Fruit fly (Drosophila melanogaster) whole organism, embryonic: ENCODE data around the gene CG14329.

Experiments used
- Bdp1 ChIP-seq: fragments of 200-800 bp; sonication (Bioruptor generic); optimal IDR thresholded peaks from 3 replicates; lab custom pipeline; 2016; ENCODE audit warnings: missing biosample characterization, missing genetic modification characterization
- Bgb ChIP-seq: fragments of 200-800 bp; sonication (Bioruptor generic); IDR thresholded peaks from 2 replicates; pipeline ENCODE4 v1.3.6; 2022; ENCODE audit warnings: missing biosample characterization, missing genetic modification characterization; ENCODE audit not compliant: partially characterized antibody
- CG11085 ChIP-seq: fragments of 200-800 bp; sonication (Bioruptor generic); IDR thresholded peaks from 2 replicates; pipeline ENCODE4 v1.3.6; 2022; ENCODE audit warnings: missing biosample characterization, missing genetic modification characterization
- CG11504 ChIP-seq: fragments of 200-800 bp; sonication (Bioruptor generic); optimal IDR thresholded peaks from 3 replicates; lab custom pipeline; 2019; ENCODE audit warnings: missing biosample characterization, mild to moderate bottlenecking, missing genetic modification characterization, moderate library complexity
- CG13287 ChIP-seq: fragments of 200-800 bp; sonication (Bioruptor generic); IDR thresholded peaks from 2 replicates; pipeline ENCODE4 v1.3.6; 2022; ENCODE audit warnings: missing biosample characterization, missing genetic modification characterization; ENCODE audit not compliant: partially characterized antibody
- CG16813 ChIP-seq: fragments of 200-800 bp; sonication (Bioruptor generic); IDR thresholded peaks from 3 replicates; pipeline ENCODE4 v1.3.6; 2022; ENCODE audit warnings: missing biosample characterization, missing genetic modification characterization; ENCODE audit not compliant: partially characterized antibody
- CG17612 ChIP-seq: fragments of 200-800 bp; sonication (Bioruptor generic); IDR thresholded peaks from 2 replicates; pipeline ENCODE4 v1.3.6; 2022; ENCODE audit warnings: missing biosample characterization, missing genetic modification characterization
- CG31441 ChIP-seq: fragments of 200-800 bp; sonication (Bioruptor generic); IDR thresholded peaks from 2 replicates; pipeline ENCODE4 v1.3.6; 2022; ENCODE audit warnings: missing biosample characterization, missing genetic modification characterization
- CG34224 ChIP-seq: fragments of 200-800 bp; sonication (Bioruptor generic); IDR thresholded peaks from 3 replicates; pipeline ENCODE4 v1.3.6; 2022; ENCODE audit warnings: missing biosample characterization, missing genetic modification characterization; ENCODE audit not compliant: partially characterized antibody
- CG6254 ChIP-seq: fragments of 200-800 bp; sonication (Bioruptor generic); optimal IDR thresholded peaks from 3 replicates; lab custom pipeline; 2017; ENCODE audit warnings: mild to moderate bottlenecking, missing biosample characterization, missing genetic modification reagents, missing genetic modification characterization
- CG8388 ChIP-seq: fragments of 200-800 bp; sonication (Bioruptor generic); optimal IDR thresholded peaks from 2 replicates; lab custom pipeline; 2019; ENCODE audit warnings: missing biosample characterization, mild to moderate bottlenecking, missing genetic modification characterization, moderate library complexity
- CG9609 ChIP-seq: fragments of 200-800 bp; sonication (Bioruptor generic); optimal IDR thresholded peaks from 3 replicates; lab custom pipeline; 2016; ENCODE audit warnings: missing biosample characterization, missing genetic modification characterization
- Dip2 ChIP-seq: fragments of 200-800 bp; sonication (Bioruptor generic); IDR thresholded peaks from 2 replicates; pipeline ENCODE4 v1.3.6; 2022; ENCODE audit warnings: missing biosample characterization, missing genetic modification characterization
- Gug ChIP-seq: fragments of 200-800 bp; sonication (Bioruptor generic); IDR thresholded peaks from 4 replicates; pipeline ENCODE4 v1.3.6; 2022; ENCODE audit warnings: missing biosample characterization, missing genetic modification characterization
- Myb ChIP-seq: fragments of 200-800 bp; sonication (Bioruptor generic); optimal IDR thresholded peaks from 2 replicates; lab custom pipeline; 2016; ENCODE audit warnings: missing biosample characterization, missing genetic modification characterization
- NC2β ChIP-seq: fragments of 200-800 bp; sonication (Bioruptor generic); optimal IDR thresholded peaks from 2 replicates; lab custom pipeline; 2016; ENCODE audit warnings: missing biosample characterization, missing genetic modification characterization
- Neu2 ChIP-seq: fragments of 200-800 bp; sonication (Bioruptor generic); optimal IDR thresholded peaks from 3 replicates; lab custom pipeline; 2016; ENCODE audit warnings: missing biosample characterization, missing genetic modification characterization, borderline replicate concordance
- Nf-YA ChIP-seq: fragments of 200-800 bp; sonication (Bioruptor generic); IDR thresholded peaks from 2 replicates; pipeline ENCODE4 v1.3.6; 2022; ENCODE audit warnings: missing biosample characterization, missing genetic modification characterization
- Opbp ChIP-seq: fragments of 200-800 bp; sonication (Bioruptor generic); IDR thresholded peaks from 3 replicates; pipeline ENCODE4 v1.3.6; 2022; ENCODE audit warnings: missing biosample characterization, missing genetic modification characterization; ENCODE audit not compliant: partially characterized antibody
- Scr ChIP-seq: fragments of 200-800 bp; sonication (Bioruptor generic); IDR thresholded peaks from 2 replicates; pipeline ENCODE4 v1.3.6; 2022; ENCODE audit warnings: missing biosample characterization, missing genetic modification characterization; ENCODE audit not compliant: partially characterized antibody
- Sry-β ChIP-seq: fragments of 200-800 bp; sonication (Bioruptor generic); optimal IDR thresholded peaks from 2 replicates; lab custom pipeline; 2018; ENCODE audit warnings: missing biosample characterization, mild to moderate bottlenecking, missing genetic modification characterization, moderate library complexity
- Stat92E ChIP-seq, 3 experiments: fragments of >200 bp in 2 of 3; fragments of 200-800 bp in 1 of 3; sonication (Bioruptor generic) in 1 of 3; optimal IDR thresholded peaks; 2 replicates each; lab custom pipeline; 2017 to 2019; ENCODE audit warnings: missing biosample characterization in 3 of 3, missing genetic modification characterization in 3 of 3, mild to moderate bottlenecking in 1 of 3, moderate library complexity in 1 of 3
- Vsx1 ChIP-seq: fragments of 200-800 bp; sonication (Bioruptor generic); optimal IDR thresholded peaks from 2 replicates; lab custom pipeline; 2017; ENCODE audit warnings: missing biosample characterization, mild to moderate bottlenecking, missing genetic modification characterization, missing genetic modification reagents
- amos ChIP-seq: fragments of 200-800 bp; sonication (Bioruptor generic); IDR thresholded peaks from 2 replicates; pipeline ENCODE4 v1.3.6; 2022; ENCODE audit warnings: missing biosample characterization, missing genetic modification characterization; ENCODE audit not compliant: partially characterized antibody
- ash1 ChIP-seq: fragments of 200-800 bp; sonication (Bioruptor generic); optimal IDR thresholded peaks from 2 replicates; lab custom pipeline; 2018; ENCODE audit warnings: missing biosample characterization, mild to moderate bottlenecking, missing genetic modification characterization
- ato ChIP-seq: fragments of 200-800 bp; sonication (Bioruptor generic); IDR thresholded peaks from 2 replicates; pipeline ENCODE4 v1.3.6; 2022; ENCODE audit warnings: missing biosample characterization, missing genetic modification characterization; ENCODE audit not compliant: partially characterized antibody
- bbx ChIP-seq: fragments of 200-800 bp; sonication (Bioruptor generic); IDR thresholded peaks from 2 replicates; pipeline ENCODE4 v1.3.6; 2022; ENCODE audit warnings: missing biosample characterization, missing genetic modification characterization; ENCODE audit not compliant: partially characterized antibody
- disco-r ChIP-seq: fragments of 200-800 bp; sonication (Bioruptor generic); optimal IDR thresholded peaks from 2 replicates; lab custom pipeline; 2016; ENCODE audit warnings: missing biosample characterization, missing genetic modification characterization
- ems ChIP-seq: fragments of 200-800 bp; sonication (Bioruptor generic); optimal IDR thresholded peaks from 3 replicates; lab custom pipeline; 2016; ENCODE audit warnings: missing biosample characterization, missing genetic modification characterization
- eve ChIP-seq, 2 experiments: fragments of >200 bp; optimal IDR thresholded peaks; 2 replicates each; lab custom pipeline; 2017; ENCODE audit warnings: missing biosample characterization in 2 of 2, missing genetic modification characterization in 2 of 2
- exex ChIP-seq: fragments of 200-800 bp; sonication (Bioruptor generic); optimal IDR thresholded peaks from 4 replicates; lab custom pipeline; 2018; ENCODE audit warnings: missing biosample characterization, mild to moderate bottlenecking, missing genetic modification characterization, moderate library complexity
- grn ChIP-seq: fragments of 200-800 bp; sonication (Bioruptor generic); optimal IDR thresholded peaks from 3 replicates; lab custom pipeline; 2017; ENCODE audit warnings: missing biosample characterization, missing genetic modification characterization
- hkb ChIP-seq, 2 experiments: fragments of 200-800 bp in 1 of 2; fragments of >200 bp in 1 of 2; sonication (Bioruptor generic) in 1 of 2; IDR thresholded peaks in 1 of 2; optimal IDR thresholded peaks in 1 of 2; 2 replicates each; pipeline versions ENCODE4 v1.3.6 to Lab custom; 2017 to 2022; ENCODE audit warnings: missing biosample characterization in 1 of 2, missing genetic modification characterization in 1 of 2
- inv ChIP-seq: fragments of 200-800 bp; sonication (Bioruptor generic); IDR thresholded peaks from 2 replicates; pipeline ENCODE4 v1.3.6; 2022; ENCODE audit warnings: missing biosample characterization, missing genetic modification characterization; ENCODE audit not compliant: partially characterized antibody
- maf-S ChIP-seq: fragments of 200-800 bp; sonication (Bioruptor generic); optimal IDR thresholded peaks from 2 replicates; lab custom pipeline; 2016; ENCODE audit warnings: missing biosample characterization, missing genetic modification characterization
- pros ChIP-seq: fragments of 200-800 bp; sonication (Bioruptor generic); optimal IDR thresholded peaks from 3 replicates; lab custom pipeline; 2019; ENCODE audit warnings: missing biosample characterization, mild to moderate bottlenecking, missing genetic modification characterization, moderate library complexity
- sens ChIP-seq: fragments of 200-800 bp; sonication (Bioruptor generic); peaks from one replicate; lab custom pipeline; 2016; ENCODE audit warnings: missing biosample characterization, missing genetic modification characterization
- shn ChIP-seq: fragments of 200-800 bp; sonication (Bioruptor generic); optimal IDR thresholded peaks from 3 replicates; lab custom pipeline; 2016; ENCODE audit warnings: missing biosample characterization, missing genetic modification characterization
- slou ChIP-seq: fragments of 200-800 bp; sonication (Bioruptor generic); optimal IDR thresholded peaks from 3 replicates; lab custom pipeline; 2016; ENCODE audit warnings: missing biosample characterization, missing genetic modification characterization
- so ChIP-seq: fragments of 200-800 bp; sonication (Bioruptor generic); IDR thresholded peaks from 3 replicates; pipeline ENCODE4 v1.3.6; 2022; ENCODE audit warnings: missing biosample characterization, missing genetic modification characterization
- vnd ChIP-seq: fragments of 200-800 bp; sonication (Bioruptor generic); IDR thresholded peaks from 3 replicates; pipeline ENCODE4 v1.3.6; 2022; ENCODE audit warnings: missing biosample characterization, missing genetic modification characterization; ENCODE audit not compliant: partially characterized antibody
- wek ChIP-seq: fragments of 200-800 bp; sonication (Bioruptor generic); optimal IDR thresholded peaks from 3 replicates; lab custom pipeline; 2018; ENCODE audit warnings: missing biosample characterization, mild to moderate bottlenecking, missing genetic modification characterization, moderate library complexity
- zen2 ChIP-seq: fragments of 200-800 bp; sonication (Bioruptor generic); IDR thresholded peaks from 3 replicates; pipeline ENCODE4 v1.3.6; 2022; ENCODE audit warnings: missing biosample characterization, missing genetic modification characterization; ENCODE audit not compliant: partially characterized antibody
- zfh1 ChIP-seq: fragments of 200-800 bp; sonication (Bioruptor generic); IDR thresholded peaks from 3 replicates; pipeline ENCODE4 v1.3.6; 2022; ENCODE audit warnings: missing biosample characterization, missing genetic modification characterization

Gene CG14329

DNA sequence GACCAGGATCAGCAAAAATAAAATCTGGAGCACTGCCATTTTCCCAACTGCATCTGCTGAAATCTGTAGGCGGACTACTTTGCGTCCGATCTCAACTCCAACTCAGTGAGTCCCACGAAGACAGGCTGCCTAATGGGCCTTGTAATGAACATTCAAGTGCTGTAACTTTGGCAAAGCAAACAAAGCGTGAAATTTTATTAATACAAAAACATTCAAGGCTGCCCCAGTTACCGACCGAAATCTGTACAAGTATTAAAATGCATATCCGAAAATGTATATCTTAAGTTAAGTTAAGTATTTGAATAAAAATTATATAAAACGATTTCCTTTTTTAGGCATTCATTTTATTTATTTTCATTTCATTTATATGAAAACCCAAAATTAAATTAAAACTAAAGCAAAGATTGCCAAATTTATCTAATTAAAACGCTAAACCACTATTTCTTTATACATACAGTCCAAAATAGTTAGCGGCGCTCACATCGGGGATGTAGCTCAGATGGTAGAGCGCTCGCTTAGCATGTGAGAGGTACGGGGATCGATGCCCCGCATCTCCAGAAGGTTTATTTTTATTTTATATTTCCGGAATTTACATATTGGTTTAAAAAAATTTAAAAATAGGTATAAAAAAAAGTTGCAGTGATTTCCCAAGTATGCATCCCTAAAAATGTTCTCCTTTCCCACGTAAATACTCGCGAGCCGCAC is 13.1 kb downstream of the CG14329 start, which contains the start of gene CG14323:
TSS of gene CG14323 (minus strand) at position 51 of the 705 bp plus-strand sequence.
- peak; percentile 54; the same call in 2 of the 3 replicates for TF ChIP-seq CG16813 (GFP tag; lab: Robert Waterston, UW)
- TF ChIP-seq NC2β (GFP tag; lab: Kevin White, UChicago), result no peak
- TF ChIP-seq CG8388 (GFP tag; lab: Kevin White, UChicago), result no peak
- peak; percentile 32; the same call in 2 of the 3 replicates for TF ChIP-seq Opbp
- TF ChIP-seq bbx (GFP tag; lab: Robert Waterston, UW), result peak; percentile 53
- TF ChIP-seq hkb (optimal IDR thresholded peaks at IDR 0.05; lab: Kevin White, UChicago), result no peak
- TF ChIP-seq hkb (GFP tag; IDR thresholded peaks at IDR 0.05; lab: Robert Waterston, UW), result 0 out of 2 replicates have a peak, but pooled peaks have one; percentile 13
- TF ChIP-seq CG9609 (GFP tag; lab: Kevin White, UChicago), result no peak
- TF ChIP-seq amos (GFP tag; lab: Robert Waterston, UW), result peak; percentile 65; the same call in 1 of the 2 replicates
- TF ChIP-seq Bgb (GFP tag; lab: Robert Waterston, UW), result peak; percentile 40
- TF ChIP-seq sens (GFP tag; lab: Kevin White, UChicago), result peak; percentile 48
- peak; percentile 96 for TF ChIP-seq Bdp1 (GFP tag; lab: Kevin White, UChicago)

DNA sequence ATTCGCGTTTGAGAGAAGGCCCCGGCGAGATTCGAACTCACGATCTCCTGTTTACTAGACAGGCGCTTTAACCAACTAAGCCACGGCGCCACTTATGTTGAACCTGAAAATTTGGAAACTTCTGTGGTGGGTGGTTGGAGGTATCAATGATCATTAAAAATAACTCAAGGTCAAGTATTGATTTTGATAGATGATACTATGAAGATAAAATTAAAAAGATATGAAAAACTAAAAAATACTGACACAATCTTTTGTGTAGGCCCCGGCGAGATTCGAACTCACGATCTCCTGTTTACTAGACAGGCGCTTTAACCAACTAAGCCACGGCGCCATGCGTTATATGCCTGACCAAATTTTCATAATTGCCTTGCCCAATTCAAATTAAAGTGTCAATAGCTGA is 15.4 kb downstream of the CG14329 start:
- TF ChIP-seq ato (GFP tag; lab: Robert Waterston, UW), result peak; percentile 66; the same call in 1 of the 2 replicates
- no peak for TF ChIP-seq Neu2 (GFP tag; lab: Kevin White, UChicago)
- TF ChIP-seq so (GFP tag; lab: Robert Waterston, UW), result peak; percentile 84; the same call in 2 of the 3 replicates
- no peak for TF ChIP-seq maf-S (GFP tag; lab: Kevin White, UChicago)
- no peak for TF ChIP-seq ems (GFP tag; lab: Kevin White, UChicago)
- TF ChIP-seq wek (GFP tag; lab: Kevin White, UChicago), result no peak
- no peak for TF ChIP-seq eve (GFP tag; optimal IDR thresholded peaks at IDR 0.05; lab: Kevin White, UChicago)
- no peak for TF ChIP-seq Myb (GFP tag; lab: Kevin White, UChicago)
- TF ChIP-seq CG13287 (GFP tag; lab: Robert Waterston, UW), result peak; percentile 55; the same call in 1 of the 2 replicates
- no peak for TF ChIP-seq Gug (GFP tag; lab: Robert Waterston, UW)
- TF ChIP-seq disco-r (GFP tag; lab: Kevin White, UChicago), result no peak
- TF ChIP-seq CG17612 (GFP tag; lab: Robert Waterston, UW), result no peak
- TF ChIP-seq Bgb (GFP tag; lab: Robert Waterston, UW), result peak; percentile 83
- TF ChIP-seq amos (GFP tag; lab: Robert Waterston, UW), result peak; percentile 81
- TF ChIP-seq Stat92E (GFP tag; optimal IDR thresholded peaks at IDR 0.05; lab: Kevin White, UChicago), result peak in 1 of 3 experiments; percentile 54
- peak; percentile 45; the same call in 1 of the 2 replicates for TF ChIP-seq inv
- no peak for TF ChIP-seq Vsx1 (GFP tag; lab: Kevin White, UChicago)
- TF ChIP-seq CG16813 (GFP tag; lab: Robert Waterston, UW), result peak; percentile 85
- no peak for TF ChIP-seq CG11085 (GFP tag; lab: Robert Waterston, UW)
- TF ChIP-seq CG6254 (GFP tag; lab: Kevin White, UChicago), result no peak
- peak; percentile 59 for TF ChIP-seq exex (tag; lab: Kevin White, UChicago)
- TF ChIP-seq ash1 (GFP tag; lab: Kevin White, UChicago), result no peak
- no peak for TF ChIP-seq pros (GFP tag; lab: Kevin White, UChicago)
- no peak for TF ChIP-seq Nf-YA (GFP tag; lab: Robert Waterston, UW)
- TF ChIP-seq CG11504 (tag; lab: Kevin White, UChicago), result no peak
- TF ChIP-seq zfh1, result peak; percentile 26; the same call in 1 of the 3 replicates
- peak; percentile 74 for TF ChIP-seq Scr (GFP tag; lab: Robert Waterston, UW)
- peak; percentile 85 for TF ChIP-seq bbx (GFP tag; lab: Robert Waterston, UW)
- no peak for TF ChIP-seq Dip2 (GFP tag; lab: Robert Waterston, UW)
- no peak for TF ChIP-seq CG31441 (GFP tag; lab: Robert Waterston, UW)
- no peak for TF ChIP-seq Sry-β
- 0 out of 3 replicates have a peak, but pooled peaks have one; percentile 37 for TF ChIP-seq zen2
- TF ChIP-seq CG34224 (GFP tag; lab: Robert Waterston, UW), result peak; percentile 29; the same call in 2 of the 3 replicates
- TF ChIP-seq grn (GFP tag; lab: Kevin White, UChicago), result peak; percentile 91
- TF ChIP-seq slou (GFP tag; lab: Kevin White, UChicago), result no peak
- TF ChIP-seq vnd (GFP tag; lab: Robert Waterston, UW), result peak; percentile 69
- no peak for TF ChIP-seq shn (GFP tag; lab: Kevin White, UChicago)
